Fruit fly (Drosophila melanogaster): ENCODE results near the gene mtSSB.

Gene mtSSB

dm6 chr3R:16234298-16234697 is 29.2 kb upstream of the mtSSB start (continued):
- TF ChIP-seq CG3065 (GFP tag; optimal IDR thresholded peaks at IDR 0.05), result no peak
- no peak for TF ChIP-seq B-H2 (GFP tag; optimal IDR thresholded peaks at IDR 0.05)
- TF ChIP-seq CG9797 (GFP tag; optimal IDR thresholded peaks at IDR 0.05), result no peak
- no peak for TF ChIP-seq Lpt (GFP tag; optimal IDR thresholded peaks at IDR 0.05)

- TF ChIP-seq Doc3 (GFP tag; IDR thresholded peaks at IDR 0.05; ENCODE audit: partially characterized antibody), result no peak
- TF ChIP-seq nom (GFP tag; optimal IDR thresholded peaks at IDR 0.05), result peak; percentile 54
- TF ChIP-seq bsh (GFP tag; optimal IDR thresholded peaks at IDR 0.05), result peak in 1 of 2 experiments; percentile 28
- no peak for TF ChIP-seq amos (GFP tag; IDR thresholded peaks at IDR 0.05; ENCODE audit: partially characterized antibody)
- TF ChIP-seq Opbp (GFP tag; IDR thresholded peaks at IDR 0.05; ENCODE audit: partially characterized antibody), result no peak
- no peak for TF ChIP-seq wek (GFP tag; optimal IDR thresholded peaks at IDR 0.05)
- peak; percentile 37 for TF ChIP-seq CG5180 (GFP tag; optimal IDR thresholded peaks at IDR 0.05)
- TF ChIP-seq CrebB (tag; optimal IDR thresholded peaks at IDR 0.05), result no peak
- TF ChIP-seq cato (GFP tag; optimal IDR thresholded peaks at IDR 0.05; ENCODE audit: borderline replicate concordance), result no peak
- peak; percentile 25 for TF ChIP-seq lbe (GFP tag; optimal IDR thresholded peaks at IDR 0.05)
- no peak for TF ChIP-seq CG1647 (GFP tag; optimal IDR thresholded peaks at IDR 0.05)
- no peak for TF ChIP-seq Trl (optimal IDR thresholded peaks at IDR 0.05)
- no peak for TF ChIP-seq Trl (GFP tag; optimal IDR thresholded peaks at IDR 0.05)
Measured at dm6 chr3R:16232569-16232968, 27.5 kb upstream of the mtSSB start.

dm6 chr3R:16231385-16232307 is 26.6 kb upstream of the mtSSB start:
- TF ChIP-seq CG16863 (GFP tag; optimal IDR thresholded peaks at IDR 0.05), result peak; percentile 78
- no peak for TF ChIP-seq hth (optimal IDR thresholded peaks at IDR 0.05)
- no peak for TF ChIP-seq gt (GFP tag; IDR thresholded peaks at IDR 0.05)
- peak; percentile 71 for TF ChIP-seq pros (GFP tag; optimal IDR thresholded peaks at IDR 0.05)
- TF ChIP-seq CG4282 (GFP tag; optimal IDR thresholded peaks at IDR 0.05), result no peak
- TF ChIP-seq ken (GFP tag; IDR thresholded peaks at IDR 0.05), result no peak
- peak; percentile 64 for TF ChIP-seq caup (GFP tag; optimal IDR thresholded peaks at IDR 0.05; ENCODE audit: severe bottlenecking)
- TF ChIP-seq CG2712 (tag; optimal IDR thresholded peaks at IDR 0.05), result peak; percentile 86
- TF ChIP-seq Dref (GFP tag; IDR thresholded peaks at IDR 0.05), result no peak
- no peak for TF ChIP-seq hkb (optimal IDR thresholded peaks at IDR 0.05)
- TF ChIP-seq hkb (GFP tag; IDR thresholded peaks at IDR 0.05), result no peak
- TF ChIP-seq wek (GFP tag; optimal IDR thresholded peaks at IDR 0.05), result no peak
- peak; percentile 59 for TF ChIP-seq jing (GFP tag; optimal IDR thresholded peaks at IDR 0.05)
- TF ChIP-seq Doc2 (GFP tag; IDR thresholded peaks at IDR 0.05), result no peak
- TF ChIP-seq CG30403 (GFP tag; optimal IDR thresholded peaks at IDR 0.05), result peak; percentile 77
- TF ChIP-seq Gsc (GFP tag; IDR thresholded peaks at IDR 0.05), result no peak
- no peak for TF ChIP-seq ato (GFP tag; IDR thresholded peaks at IDR 0.05; ENCODE audit: partially characterized antibody)
- no peak for TF ChIP-seq Hmx (GFP tag; optimal IDR thresholded peaks at IDR 0.05)
- no peak for TF ChIP-seq CG34224 (GFP tag; IDR thresholded peaks at IDR 0.05; ENCODE audit: partially characterized antibody)
- peak; percentile 74 for TF ChIP-seq kni (GFP tag; optimal IDR thresholded peaks at IDR 0.05)
- TF ChIP-seq pum (GFP tag; optimal IDR thresholded peaks at IDR 0.05), result peak; percentile 73
- TF ChIP-seq ase (GFP tag; IDR thresholded peaks at IDR 0.05), result no peak
- no peak for TF ChIP-seq CrebB (tag; optimal IDR thresholded peaks at IDR 0.05)
- peak; percentile 58 for TF ChIP-seq CG15011 (GFP tag; optimal IDR thresholded peaks at IDR 0.05)
- peak; percentile 26 for TF ChIP-seq her (GFP tag; optimal IDR thresholded peaks at IDR 0.05)
- TF ChIP-seq B-H2 (GFP tag; optimal IDR thresholded peaks at IDR 0.05), result no peak
- TF ChIP-seq row (GFP tag; IDR thresholded peaks at IDR 0.05), result no peak
- peak; percentile 60 for TF ChIP-seq slp2 (GFP tag; optimal IDR thresholded peaks at IDR 0.05)
- TF ChIP-seq sob (GFP tag; IDR thresholded peaks at IDR 0.05), result no peak
- TF ChIP-seq CG10462 (GFP tag; optimal IDR thresholded peaks at IDR 0.05), result peak; percentile 11
- peak; percentile 84 for TF ChIP-seq Sox100B (GFP tag; optimal IDR thresholded peaks at IDR 0.05)
- TF ChIP-seq cato (GFP tag; optimal IDR thresholded peaks at IDR 0.05; ENCODE audit: borderline replicate concordance), result peak; percentile 59
- TF ChIP-seq CG1602 (GFP tag; optimal IDR thresholded peaks at IDR 0.05), result peak; percentile 55

All from whole organism, embryonic.